Worm (Caenorhabditis elegans): ENCODE measurements around the gene skr-4.
A peak's percentile ranks its signal among the peaks of the same experiment; 100 is the strongest.

skr-4 gene

DNA sequence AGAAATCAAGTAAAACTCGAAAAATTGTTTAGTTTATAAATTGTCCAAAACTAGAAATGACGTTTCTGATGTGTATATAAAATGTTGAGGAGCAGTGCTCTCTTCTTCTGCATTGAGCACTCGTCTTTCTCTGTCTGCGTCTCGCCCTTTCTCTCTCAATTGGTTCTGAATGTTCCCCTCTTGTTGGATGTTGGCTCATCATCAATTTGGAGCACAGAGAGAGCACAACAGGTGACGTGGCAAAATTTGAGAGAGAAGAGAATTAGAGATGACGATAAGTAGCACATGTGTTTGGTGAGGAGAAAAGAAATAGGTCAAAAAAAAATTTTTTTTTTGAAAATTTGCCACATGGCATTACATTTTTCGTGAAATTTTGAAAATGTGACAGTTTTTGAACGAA is 26.5 kb upstream of the skr-4 start (continued):
- TF ChIP-seq hrde-1 (tag; optimal IDR thresholded peaks at IDR 0.05; ENCODE audit: borderline replicate concordance) (no peak), tlf-1 (GFP tag; optimal IDR thresholded peaks at IDR 0.05) (no peak), K12H6.12 (tag; optimal IDR thresholded peaks at IDR 0.05) (peak; percentile 18), Y53F4B.3 (GFP tag; IDR thresholded peaks at IDR 0.05) (no peak), ceh-27 (GFP tag; optimal IDR thresholded peaks at IDR 0.05) (peak; percentile 22), attf-5 (GFP tag; optimal IDR thresholded peaks at IDR 0.05) (no peak), snpc-1.1 (tag; optimal IDR thresholded peaks at IDR 0.05; ENCODE audit: insufficient read depth) (no peak), unc-130 (GFP tag; optimal IDR thresholded peaks at IDR 0.05) (no peak), nhr-80 (tag; optimal IDR thresholded peaks at IDR 0.05) (no peak), lin-35 (GFP tag; optimal IDR thresholded peaks at IDR 0.05) (peak in 1 of 3 experiments; percentile 25), ztf-28 (GFP tag; IDR thresholded peaks at IDR 0.05) (no peak), ccch-3 (GFP tag; optimal IDR thresholded peaks at IDR 0.05) (no peak), ceh-40 (GFP tag; IDR thresholded peaks at IDR 0.05) (no peak), F10E7.11 (tag; optimal IDR thresholded peaks at IDR 0.05) (no peak)

DNA sequence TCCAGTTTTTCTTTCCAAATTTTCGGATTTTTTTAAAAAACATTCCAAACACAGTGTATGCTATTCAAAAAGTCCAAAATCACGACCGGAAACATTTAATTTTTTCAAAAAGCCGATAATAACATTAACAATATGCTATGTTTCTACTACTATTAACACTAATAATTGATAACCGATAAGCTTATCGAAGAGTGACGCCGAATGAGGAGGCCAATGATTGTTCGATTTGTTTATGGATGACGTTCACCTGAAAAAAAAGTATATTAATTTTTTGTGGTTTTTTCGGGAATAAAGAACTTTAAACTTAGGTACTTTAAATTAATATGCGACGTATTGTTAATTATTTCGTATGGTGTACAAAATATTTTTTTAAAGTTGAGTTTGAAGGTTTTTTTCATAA is 26.0 kb upstream of the skr-4 start:
- TF ChIP-seq snpc-1.3 (tag; optimal IDR thresholded peaks at IDR 0.05; ENCODE audit: insufficient read depth) (no peak), B0035.1 (tag; optimal IDR thresholded peaks at IDR 0.05) (no peak), ceh-91 (GFP tag; IDR thresholded peaks at IDR 0.05) (no peak), ztf-18 (tag; optimal IDR thresholded peaks at IDR 0.05) (no peak), chd-7 (tag; optimal IDR thresholded peaks at IDR 0.05) (no peak), unc-130 (GFP tag; optimal IDR thresholded peaks at IDR 0.05) (no peak), ceh-40 (GFP tag; IDR thresholded peaks at IDR 0.05) (no peak)

DNA sequence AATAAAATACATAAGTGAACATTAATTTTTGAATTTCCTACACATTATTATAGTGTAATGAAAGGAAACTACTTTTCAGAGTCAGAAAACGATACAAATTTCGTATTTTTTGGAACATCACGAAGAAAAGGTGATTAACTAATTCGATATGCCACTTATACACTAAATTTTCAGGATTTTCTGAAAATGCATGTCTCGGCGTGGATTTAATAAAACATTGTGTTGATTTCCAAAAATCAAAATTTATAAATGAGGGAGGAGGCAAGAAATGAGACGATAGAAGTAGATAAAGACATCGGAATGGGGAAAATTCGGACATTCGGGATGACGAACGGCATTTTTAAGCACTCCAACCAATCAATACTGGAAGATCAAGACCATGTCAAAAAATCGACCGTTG is 24.9 kb upstream of the skr-4 start, which contains the start of gene Y116F11B.14:
Y116F11B.14 (plus strand) TSS at position 301 of the 400 bp plus-strand sequence.
- TF ChIP-seq F39B2.1 (GFP tag; IDR thresholded peaks at IDR 0.05) (no peak), D2030.7 (GFP tag; IDR thresholded peaks at IDR 0.05) (no peak), C17E4.6 (GFP tag; IDR thresholded peaks at IDR 0.05) (no peak), sea-2 (GFP tag; IDR thresholded peaks at IDR 0.05) (no peak), ZK185.1 (tag; optimal IDR thresholded peaks at IDR 0.05; ENCODE audit: poor library complexity, severe bottlenecking) (no peak), bed-1 (GFP tag; IDR thresholded peaks at IDR 0.05) (no peak), tlf-1 (GFP tag; optimal IDR thresholded peaks at IDR 0.05) (no peak), F10E7.11 (tag; optimal IDR thresholded peaks at IDR 0.05) (no peak), F55B11.4 (tag; optimal IDR thresholded peaks at IDR 0.05; ENCODE audit: borderline replicate concordance, insufficient read depth) (no peak), let-607 (tag; optimal IDR thresholded peaks at IDR 0.05) (no peak)

DNA sequence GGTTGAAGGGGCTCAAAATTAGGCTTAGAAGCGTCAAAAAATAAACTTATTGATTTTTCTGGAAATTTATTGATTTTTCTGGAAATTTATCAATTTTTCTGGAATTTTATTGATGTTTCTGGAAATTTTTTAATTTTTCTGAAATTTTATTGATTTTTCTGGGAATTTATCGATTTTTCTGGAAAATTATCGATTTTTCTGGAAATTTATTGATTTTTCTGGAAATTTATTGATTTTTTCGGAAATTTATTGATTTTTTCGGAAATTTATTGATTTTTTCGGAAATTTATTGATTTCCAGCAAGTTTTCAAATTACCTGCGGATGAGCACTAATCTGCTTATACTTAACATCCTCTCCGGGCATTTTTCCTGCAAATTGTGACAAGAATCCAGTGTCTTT is 22.2 kb upstream of the skr-4 start:
- TF ChIP-seq C17E4.6 (GFP tag; IDR thresholded peaks at IDR 0.05) (no peak), let-526 (GFP tag; IDR thresholded peaks at IDR 0.05) (no peak), ztf-6 (GFP tag; IDR thresholded peaks at IDR 0.05) (no peak), hlh-26 (GFP tag; conservative IDR thresholded peaks at IDR 0.05) (no peak), T07F8.4 (tag; optimal IDR thresholded peaks at IDR 0.05) (no peak), nfya-1 (tag; optimal IDR thresholded peaks at IDR 0.05; ENCODE audit: borderline replicate concordance, insufficient read depth) (no peak), cebp-2 (GFP tag; IDR thresholded peaks at IDR 0.05) (no peak)
